Fruit fly (Drosophila melanogaster) whole organism, prepupa: ENCODE results near the gene CG9673.

ENCODE experiments used
- Blimp-1 ChIP-seq: fragments of 200-800 bp; sonication (Bioruptor generic); optimal IDR thresholded peaks from 3 replicates; lab custom pipeline; 2017; ENCODE audit warnings: missing biosample characterization, missing genetic modification characterization, mild to moderate bottlenecking, moderate library complexity, missing genetic modification reagents
- CG10669 ChIP-seq: fragments of 200-800 bp; sonication (Bioruptor generic); optimal IDR thresholded peaks from 3 replicates; lab custom pipeline; 2018; ENCODE audit warnings: missing biosample characterization, mild to moderate bottlenecking, missing genetic modification characterization, moderate library complexity
- CG11294 ChIP-seq: fragments of 200-800 bp; sonication (Bioruptor generic); IDR thresholded peaks from 2 replicates; pipeline ENCODE4 v1.3.6; 2022; ENCODE audit warnings: missing biosample characterization, missing genetic modification characterization
- CG11762 ChIP-seq: fragments of 200-800 bp; sonication (Bioruptor generic); optimal IDR thresholded peaks from 3 replicates; lab custom pipeline; 2016; ENCODE audit warnings: missing biosample characterization, missing genetic modification characterization; ENCODE audit not compliant: insufficient read depth
- CG11902 ChIP-seq: fragments of 200-800 bp; sonication (Bioruptor generic); optimal IDR thresholded peaks from 3 replicates; lab custom pipeline; 2016; ENCODE audit warnings: missing biosample characterization, missing genetic modification characterization
- CG15336 ChIP-seq: fragments of 200-800 bp; sonication (Bioruptor generic); IDR thresholded peaks from 2 replicates; pipeline ENCODE4 v1.3.6; 2022; ENCODE audit warnings: missing biosample characterization, missing genetic modification characterization
- CG1621 ChIP-seq: fragments of 200-800 bp; sonication (Bioruptor generic); optimal IDR thresholded peaks from 3 replicates; lab custom pipeline; 2018; ENCODE audit warnings: missing biosample characterization, mild to moderate bottlenecking, missing genetic modification characterization
- CG3032 ChIP-seq: fragments of 200-800 bp; optimal IDR thresholded peaks from 2 replicates; lab custom pipeline; 2019; ENCODE audit warnings: missing biosample characterization, mild to moderate bottlenecking, missing genetic modification characterization, moderate library complexity
- CG31627 ChIP-seq: fragments of 200-800 bp; sonication (Bioruptor generic); optimal IDR thresholded peaks from 3 replicates; lab custom pipeline; 2016; ENCODE audit warnings: missing biosample characterization, missing genetic modification characterization
- CG32006 ChIP-seq: fragments of 200-800 bp; sonication (Bioruptor generic); optimal IDR thresholded peaks from 3 replicates; lab custom pipeline; 2017; ENCODE audit warnings: missing biosample characterization, mild to moderate bottlenecking, missing genetic modification characterization
- CG34406 ChIP-seq: fragments of 200-800 bp; sonication (Bioruptor generic); optimal IDR thresholded peaks from 3 replicates; lab custom pipeline; 2016; ENCODE audit warnings: missing biosample characterization, missing genetic modification characterization
- CG3919 ChIP-seq: fragments of 200-800 bp; sonication (Bioruptor generic); optimal IDR thresholded peaks from 3 replicates; lab custom pipeline; 2016; ENCODE audit warnings: missing biosample characterization, missing genetic modification characterization
- CG4318 ChIP-seq: fragments of 200-800 bp; sonication (Bioruptor generic); optimal IDR thresholded peaks from 3 replicates; lab custom pipeline; 2017; ENCODE audit warnings: missing biosample characterization, mild to moderate bottlenecking, missing genetic modification characterization
- CG6163 ChIP-seq: fragments of 200-800 bp; sonication (Bioruptor generic); IDR thresholded peaks from 3 replicates; pipeline ENCODE4 v1.3.6; 2022; ENCODE audit warnings: missing biosample characterization, missing genetic modification characterization
- CG6276 ChIP-seq: fragments of 200-800 bp; sonication (Bioruptor generic); optimal IDR thresholded peaks from 2 replicates; lab custom pipeline; 2017; ENCODE audit warnings: missing biosample characterization, mild to moderate bottlenecking, missing genetic modification characterization
- CG6792 ChIP-seq: fragments of 200-800 bp; sonication (Bioruptor generic); optimal IDR thresholded peaks from 3 replicates; lab custom pipeline; 2016; ENCODE audit warnings: missing biosample characterization, missing genetic modification characterization
- CG6808 ChIP-seq: fragments of 200-800 bp; sonication (Bioruptor generic); optimal IDR thresholded peaks from 3 replicates; lab custom pipeline; 2017; ENCODE audit warnings: missing biosample characterization, missing genetic modification characterization, mild to moderate bottlenecking, moderate library complexity, missing genetic modification reagents
- CG6854 ChIP-seq: fragments of 200-800 bp; sonication (Bioruptor generic); optimal IDR thresholded peaks from 2 replicates; lab custom pipeline; 2017; ENCODE audit warnings: missing biosample characterization, mild to moderate bottlenecking, missing genetic modification characterization
- CG7368 ChIP-seq: fragments of 200-800 bp; sonication (Bioruptor generic); optimal IDR thresholded peaks from 3 replicates; lab custom pipeline; 2016; ENCODE audit warnings: missing biosample characterization, missing genetic modification characterization
- CG8119 ChIP-seq: fragments of 200-800 bp; sonication (Bioruptor generic); IDR thresholded peaks from 3 replicates; pipeline ENCODE4 v1.3.6; 2022; ENCODE audit warnings: missing biosample characterization, missing genetic modification characterization
- CG8319 ChIP-seq: fragments of 200-800 bp; sonication (Bioruptor generic); optimal IDR thresholded peaks from 3 replicates; lab custom pipeline; 2016; ENCODE audit warnings: missing biosample characterization, missing genetic modification characterization
- CG8632 ChIP-seq: fragments of 200-800 bp; sonication (Bioruptor generic); optimal IDR thresholded peaks from 3 replicates; lab custom pipeline; 2016; ENCODE audit warnings: missing biosample characterization, missing genetic modification characterization
- CG9139 ChIP-seq: fragments of 200-800 bp; sonication (Bioruptor generic); optimal IDR thresholded peaks from 3 replicates; lab custom pipeline; 2017; ENCODE audit warnings: missing biosample characterization, mild to moderate bottlenecking, missing genetic modification characterization
- Eip78C ChIP-seq: fragments of 200-800 bp; sonication (Bioruptor generic); peaks from one replicate; lab custom pipeline; 2016; ENCODE audit warnings: missing biosample characterization, missing genetic modification characterization
- Eip93F ChIP-seq: fragments of 200-800 bp; sonication (Bioruptor generic); optimal IDR thresholded peaks from 2 replicates; lab custom pipeline; 2016; ENCODE audit warnings: missing biosample characterization, mild to moderate bottlenecking, missing genetic modification characterization
- Ets21C ChIP-seq: fragments of 200-800 bp; sonication (Bioruptor generic); optimal IDR thresholded peaks from 3 replicates; lab custom pipeline; 2016; ENCODE audit warnings: missing biosample characterization, missing genetic modification characterization
- Ets96B ChIP-seq: fragments of 200-800 bp; optimal IDR thresholded peaks from 2 replicates; lab custom pipeline; 2019; ENCODE audit warnings: missing biosample characterization, mild to moderate bottlenecking, missing genetic modification characterization, moderate library complexity
- Gug ChIP-seq: fragments of 200-800 bp; sonication (Bioruptor generic); IDR thresholded peaks from 2 replicates; pipeline ENCODE4 v1.3.6; 2022; ENCODE audit warnings: missing biosample characterization, missing genetic modification characterization
- Hr38 ChIP-seq: sonication (Bioruptor generic); optimal IDR thresholded peaks from 2 replicates; lab custom pipeline; 2016; ENCODE audit warnings: missing biosample characterization, missing genetic modification characterization
- Hr39 ChIP-seq: fragments of 200-800 bp; sonication (Bioruptor generic); optimal IDR thresholded peaks from 2 replicates; lab custom pipeline; 2016; ENCODE audit warnings: missing biosample characterization, missing genetic modification characterization
- Hr4 ChIP-seq: fragments of 200-800 bp; sonication (Bioruptor generic); optimal IDR thresholded peaks from 3 replicates; lab custom pipeline; 2016; ENCODE audit warnings: missing biosample characterization, missing genetic modification characterization
- Lpt ChIP-seq: fragments of 200-800 bp; sonication (Bioruptor generic); optimal IDR thresholded peaks from 3 replicates; lab custom pipeline; 2016; ENCODE audit warnings: missing biosample characterization, missing genetic modification characterization
- Met ChIP-seq: fragments of 200-800 bp; sonication (Bioruptor generic); optimal IDR thresholded peaks from 3 replicates; lab custom pipeline; 2016; ENCODE audit warnings: missing biosample characterization, missing genetic modification characterization
- OdsH ChIP-seq: fragments of 200-800 bp; sonication (Bioruptor generic); optimal IDR thresholded peaks from 3 replicates; lab custom pipeline; 2016; ENCODE audit warnings: missing biosample characterization, missing genetic modification characterization
- Smox ChIP-seq: fragments of 200-800 bp; sonication (Bioruptor generic); optimal IDR thresholded peaks from 3 replicates; lab custom pipeline; 2016; ENCODE audit warnings: missing biosample characterization, missing genetic modification characterization
- Sox102F ChIP-seq: fragments of 200-800 bp; sonication (Bioruptor generic); optimal IDR thresholded peaks from 2 replicates; lab custom pipeline; 2016; ENCODE audit warnings: missing biosample characterization, mild to moderate bottlenecking, missing genetic modification characterization
- Sox14 ChIP-seq: fragments of 200-800 bp; sonication (Bioruptor generic); optimal IDR thresholded peaks from 3 replicates; lab custom pipeline; 2016; ENCODE audit warnings: missing biosample characterization, missing genetic modification characterization
- achi ChIP-seq: fragments of 200-800 bp; sonication (Bioruptor generic); optimal IDR thresholded peaks from 3 replicates; lab custom pipeline; 2016; ENCODE audit warnings: missing biosample characterization, missing genetic modification characterization
- acj6 ChIP-seq: fragments of 200-800 bp; sonication (Bioruptor generic); optimal IDR thresholded peaks from 3 replicates; lab custom pipeline; 2016; ENCODE audit warnings: missing biosample characterization, missing genetic modification characterization
- cyc ChIP-seq: fragments of 200-800 bp; sonication (Bioruptor generic); optimal IDR thresholded peaks from 3 replicates; lab custom pipeline; 2016; ENCODE audit warnings: missing biosample characterization, missing genetic modification characterization
- dac ChIP-seq: fragments of 200-800 bp; sonication (Bioruptor generic); optimal IDR thresholded peaks from 2 replicates; lab custom pipeline; 2017; ENCODE audit warnings: missing biosample characterization, mild to moderate bottlenecking, missing genetic modification characterization
- dsx ChIP-seq: fragments of 200-800 bp; optimal IDR thresholded peaks from 3 replicates; lab custom pipeline; 2019; ENCODE audit warnings: missing biosample characterization, mild to moderate bottlenecking, missing genetic modification characterization, moderate library complexity; ENCODE audit not compliant: poor library complexity, severe bottlenecking
- eg ChIP-seq: fragments of 200-800 bp; sonication (Bioruptor generic); IDR thresholded peaks from 3 replicates; pipeline ENCODE4 v1.3.6; 2022; ENCODE audit warnings: missing biosample characterization, missing genetic modification characterization
- fd59A ChIP-seq: fragments of 200-800 bp; sonication (Bioruptor generic); optimal IDR thresholded peaks from 2 replicates; lab custom pipeline; 2017; ENCODE audit warnings: missing biosample characterization, mild to moderate bottlenecking, missing genetic modification characterization, missing genetic modification reagents
- lz ChIP-seq: fragments of 200-800 bp; sonication (Bioruptor generic); optimal IDR thresholded peaks from 3 replicates; lab custom pipeline; 2016; ENCODE audit warnings: missing biosample characterization, missing genetic modification characterization
- net ChIP-seq: fragments of 200-800 bp; sonication (Bioruptor generic); optimal IDR thresholded peaks from 3 replicates; lab custom pipeline; 2016; ENCODE audit warnings: missing biosample characterization, missing genetic modification characterization
- salr ChIP-seq, 2 experiments: fragments of 200-800 bp; sonication (Bioruptor generic); optimal IDR thresholded peaks; 3 replicates each; lab custom pipeline; 2016 to 2018; ENCODE audit warnings: missing biosample characterization in 2 of 2, missing genetic modification characterization in 2 of 2, mild to moderate bottlenecking in 1 of 2
- spab ChIP-seq: fragments of 200-800 bp; sonication (Bioruptor generic); optimal IDR thresholded peaks from 2 replicates; lab custom pipeline; 2017; ENCODE audit warnings: missing biosample characterization, mild to moderate bottlenecking, missing genetic modification characterization, missing genetic modification reagents
- ss ChIP-seq, 2 experiments: fragments of 200-800 bp; sonication (Bioruptor generic); optimal IDR thresholded peaks; 2 replicates in 1 of 2; 3 replicates in 1 of 2; lab custom pipeline; 2017 to 2018; ENCODE audit warnings: mild to moderate bottlenecking in 2 of 2, missing biosample characterization in 2 of 2, missing genetic modification characterization in 2 of 2, moderate library complexity in 1 of 2
- svp ChIP-seq: fragments of 200-800 bp; sonication (Bioruptor generic); peaks from one replicate; lab custom pipeline; 2016; ENCODE audit warnings: missing biosample characterization, missing genetic modification characterization
- vri ChIP-seq: fragments of 200-800 bp; sonication (Bioruptor generic); optimal IDR thresholded peaks from 3 replicates; lab custom pipeline; 2016; ENCODE audit warnings: missing biosample characterization, mild to moderate bottlenecking, missing genetic modification characterization

CG9673 gene

dm6 chrX:16696614-16697519, 6.8 kb downstream of the CG9673 start:
- no peak for TF ChIP-seq Eip93F (GFP tag; lab: Kevin White, UChicago)
- no peak for TF ChIP-seq CG11902
- TF ChIP-seq CG4318 (GFP tag; lab: Kevin White, UChicago) = peak; percentile 8
- no peak for TF ChIP-seq Smox (GFP tag; lab: Kevin White, UChicago)
- TF ChIP-seq CG15336 (GFP tag; lab: Robert Waterston, UW) = peak; percentile 18; the same call in 1 of the 2 replicates
- no peak for TF ChIP-seq CG8632 (GFP tag; lab: Kevin White, UChicago)
- TF ChIP-seq CG6808 (GFP tag; lab: Kevin White, UChicago) = no peak
- TF ChIP-seq Hr38 = no peak
- no peak for TF ChIP-seq Ets21C (GFP tag; lab: Kevin White, UChicago)
- no peak for TF ChIP-seq dsx (GFP tag; lab: Kevin White, UChicago)
- TF ChIP-seq Blimp-1 (GFP tag; lab: Kevin White, UChicago) = no peak
- TF ChIP-seq CG11762 = no peak
- TF ChIP-seq Hr39 (GFP tag; lab: Kevin White, UChicago) = no peak
- no peak for TF ChIP-seq CG6163
- TF ChIP-seq dac (GFP tag; lab: Kevin White, UChicago) = no peak
- TF ChIP-seq spab (GFP tag; lab: Kevin White, UChicago) = no peak
- no peak for TF ChIP-seq CG10669 (GFP tag; lab: Kevin White, UChicago)
- TF ChIP-seq Sox102F = no peak
- peak; percentile 33 for TF ChIP-seq svp (GFP tag; lab: Kevin White, UChicago)
- TF ChIP-seq acj6 = no peak
- TF ChIP-seq CG11294 (GFP tag; lab: Robert Waterston, UW) = no peak
- TF ChIP-seq CG9139 (GFP tag; lab: Kevin White, UChicago) = no peak
- no peak for TF ChIP-seq CG31627 (GFP tag; lab: Kevin White, UChicago)
- TF ChIP-seq CG6276 (GFP tag; lab: Kevin White, UChicago) = no peak
- peak; percentile 66 for TF ChIP-seq Eip78C
- TF ChIP-seq CG1621 (tag; lab: Kevin White, UChicago) = no peak
- peak; percentile 4 for TF ChIP-seq OdsH (GFP tag; lab: Kevin White, UChicago)
- TF ChIP-seq vri (GFP tag; lab: Kevin White, UChicago) = no peak
- TF ChIP-seq CG34406 = no peak
- TF ChIP-seq CG7368 (GFP tag; lab: Kevin White, UChicago) = no peak
- TF ChIP-seq salr (GFP tag; optimal IDR thresholded peaks at IDR 0.05; lab: Kevin White, UChicago) = no peak
- TF ChIP-seq lz = no peak
- TF ChIP-seq achi (GFP tag; lab: Kevin White, UChicago) = no peak
- no peak for TF ChIP-seq cyc (GFP tag; lab: Kevin White, UChicago)
- TF ChIP-seq ss (GFP tag; optimal IDR thresholded peaks at IDR 0.05; lab: Kevin White, UChicago) = no peak
- no peak for TF ChIP-seq CG8319 (GFP tag; lab: Kevin White, UChicago)
- no peak for TF ChIP-seq CG6792 (GFP tag; lab: Kevin White, UChicago)
- no peak for TF ChIP-seq Gug (GFP tag; lab: Robert Waterston, UW)
- no peak for TF ChIP-seq CG6854 (GFP tag; lab: Kevin White, UChicago)
- no peak for TF ChIP-seq net (GFP tag; lab: Kevin White, UChicago)
- TF ChIP-seq Hr4 = peak; percentile 13
- TF ChIP-seq CG8119 (GFP tag; lab: Robert Waterston, UW) = no peak
- no peak for TF ChIP-seq CG3919 (GFP tag; lab: Kevin White, UChicago)
- TF ChIP-seq Sox14 (GFP tag; lab: Kevin White, UChicago) = no peak
- no peak for TF ChIP-seq CG3032
- TF ChIP-seq CG32006 (GFP tag; lab: Kevin White, UChicago) = peak; percentile 69
- no peak for TF ChIP-seq fd59A (GFP tag; lab: Kevin White, UChicago)
- no peak for TF ChIP-seq Lpt (GFP tag; lab: Kevin White, UChicago)
- TF ChIP-seq Ets96B (tag; lab: Kevin White, UChicago) = no peak
- TF ChIP-seq Met (GFP tag; lab: Kevin White, UChicago) = no peak
- TF ChIP-seq eg (GFP tag; lab: Robert Waterston, UW) = no peak
